Worm (Caenorhabditis elegans) whole organism, mixed stage, embryonic: Measurements from ENCODE around the gene str-74.

Source experiments
- ces-1 ChIP-seq: fragments of 150-350 bp; optimal IDR thresholded peaks from 2 replicates; lab custom pipeline; 2014; ENCODE audit warnings: missing biosample characterization, missing genetic modification reagents, missing genetic modification characterization
- elt-1 ChIP-seq: sonication (generic microtip); optimal IDR thresholded peaks from 2 replicates; lab custom pipeline; 2017; ENCODE audit warnings: missing genetic modification characterization, mild to moderate bottlenecking, missing compliant biosample characterization, antibody characterized with exemption, moderate library complexity, borderline replicate concordance; ENCODE audit not compliant: insufficient read depth
- lsy-2 ChIP-seq: fragments of 150-350 bp; optimal IDR thresholded peaks from 2 replicates; lab custom pipeline; 2014; ENCODE audit warnings: missing biosample characterization, missing genetic modification characterization
- mab-5 ChIP-seq: fragments of 150-350 bp; optimal IDR thresholded peaks from 2 replicates; lab custom pipeline; 2014; ENCODE audit warnings: missing biosample characterization, missing genetic modification characterization
- nhr-12 ChIP-seq: fragments of 150-350 bp; optimal IDR thresholded peaks from 2 replicates; lab custom pipeline; 2014; ENCODE audit warnings: missing biosample characterization, missing genetic modification characterization
- unc-39 ChIP-seq: fragments of 150-350 bp; optimal IDR thresholded peaks from 2 replicates; lab custom pipeline; 2014; ENCODE audit warnings: missing biosample characterization, missing genetic modification characterization

DNA sequence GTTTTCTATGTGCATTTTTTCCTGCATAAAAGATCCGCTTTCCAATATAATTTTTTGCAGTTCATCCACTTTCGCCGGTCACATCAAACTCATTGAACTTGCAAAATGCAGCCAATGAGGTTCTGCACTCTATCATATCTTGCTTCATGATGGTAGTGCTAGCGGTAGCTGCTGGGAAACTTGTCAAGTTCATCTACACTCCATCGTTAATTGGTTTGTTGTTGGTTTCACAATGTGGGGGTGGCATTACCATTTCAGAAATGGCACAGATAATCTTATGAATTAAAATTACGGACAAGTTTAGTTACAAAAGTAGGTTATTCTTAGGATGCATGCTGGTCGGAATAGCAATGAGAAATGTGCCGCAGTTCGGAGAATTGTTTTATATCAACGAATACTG, 33.6 kb upstream of the str-74 start:
- TF ChIP-seq nhr-12 (tag; lab: Kevin White, UChicago): no peak
- no peak for TF ChIP-seq elt-1 (tag; lab: Kevin White, UChicago)
- TF ChIP-seq unc-39 (tag; lab: Kevin White, UChicago): no peak
- TF ChIP-seq mab-5 (tag; lab: Kevin White, UChicago): no peak
- no peak for TF ChIP-seq ces-1 (GFP tag; lab: Kevin White, UChicago)
- no peak for TF ChIP-seq lsy-2
